Fruit fly (Drosophila melanogaster) whole organism, prepupa: Measurements from ENCODE around the gene CG6659.

ENCODE experiments used
- Blimp-1 ChIP-seq: fragments of 200-800 bp; sonication (Bioruptor generic); optimal IDR thresholded peaks from 3 replicates; lab custom pipeline; 2017; ENCODE audit warnings: missing biosample characterization, missing genetic modification characterization, mild to moderate bottlenecking, moderate library complexity, missing genetic modification reagents
- CG10631 ChIP-seq: fragments of 200-800 bp; sonication (Bioruptor generic); optimal IDR thresholded peaks from 2 replicates; lab custom pipeline; 2016; ENCODE audit warnings: missing biosample characterization, missing genetic modification characterization
- CG10669 ChIP-seq: fragments of 200-800 bp; sonication (Bioruptor generic); optimal IDR thresholded peaks from 3 replicates; lab custom pipeline; 2018; ENCODE audit warnings: missing biosample characterization, mild to moderate bottlenecking, missing genetic modification characterization, moderate library complexity
- CG11294 ChIP-seq: fragments of 200-800 bp; sonication (Bioruptor generic); IDR thresholded peaks from 2 replicates; pipeline ENCODE4 v1.3.6; 2022; ENCODE audit warnings: missing biosample characterization, missing genetic modification characterization
- CG11902 ChIP-seq: fragments of 200-800 bp; sonication (Bioruptor generic); optimal IDR thresholded peaks from 3 replicates; lab custom pipeline; 2016; ENCODE audit warnings: missing biosample characterization, missing genetic modification characterization
- CG15336 ChIP-seq: fragments of 200-800 bp; sonication (Bioruptor generic); IDR thresholded peaks from 2 replicates; pipeline ENCODE4 v1.3.6; 2022; ENCODE audit warnings: missing biosample characterization, missing genetic modification characterization
- CG1621 ChIP-seq: fragments of 200-800 bp; sonication (Bioruptor generic); optimal IDR thresholded peaks from 3 replicates; lab custom pipeline; 2018; ENCODE audit warnings: missing biosample characterization, mild to moderate bottlenecking, missing genetic modification characterization
- CG16779 ChIP-seq: fragments of 200-800 bp; sonication (Bioruptor generic); optimal IDR thresholded peaks from 3 replicates; lab custom pipeline; 2017; ENCODE audit warnings: missing biosample characterization, mild to moderate bottlenecking, missing genetic modification characterization
- CG31627 ChIP-seq: fragments of 200-800 bp; sonication (Bioruptor generic); optimal IDR thresholded peaks from 3 replicates; lab custom pipeline; 2016; ENCODE audit warnings: missing biosample characterization, missing genetic modification characterization
- CG32006 ChIP-seq: fragments of 200-800 bp; sonication (Bioruptor generic); optimal IDR thresholded peaks from 3 replicates; lab custom pipeline; 2017; ENCODE audit warnings: missing biosample characterization, mild to moderate bottlenecking, missing genetic modification characterization
- CG34406 ChIP-seq: fragments of 200-800 bp; sonication (Bioruptor generic); optimal IDR thresholded peaks from 3 replicates; lab custom pipeline; 2016; ENCODE audit warnings: missing biosample characterization, missing genetic modification characterization
- CG6163 ChIP-seq: fragments of 200-800 bp; sonication (Bioruptor generic); IDR thresholded peaks from 3 replicates; pipeline ENCODE4 v1.3.6; 2022; ENCODE audit warnings: missing biosample characterization, missing genetic modification characterization
- CG6276 ChIP-seq: fragments of 200-800 bp; sonication (Bioruptor generic); optimal IDR thresholded peaks from 2 replicates; lab custom pipeline; 2017; ENCODE audit warnings: missing biosample characterization, mild to moderate bottlenecking, missing genetic modification characterization
- CG6854 ChIP-seq: fragments of 200-800 bp; sonication (Bioruptor generic); optimal IDR thresholded peaks from 2 replicates; lab custom pipeline; 2017; ENCODE audit warnings: missing biosample characterization, mild to moderate bottlenecking, missing genetic modification characterization
- CG8632 ChIP-seq: fragments of 200-800 bp; sonication (Bioruptor generic); optimal IDR thresholded peaks from 3 replicates; lab custom pipeline; 2016; ENCODE audit warnings: missing biosample characterization, missing genetic modification characterization
- Eip75B ChIP-seq: fragments of 200-800 bp; sonication (Bioruptor generic); optimal IDR thresholded peaks from 3 replicates; lab custom pipeline; 2016; ENCODE audit warnings: missing biosample characterization, missing genetic modification characterization
- Eip78C ChIP-seq: fragments of 200-800 bp; sonication (Bioruptor generic); peaks from one replicate; lab custom pipeline; 2016; ENCODE audit warnings: missing biosample characterization, missing genetic modification characterization
- Ets96B ChIP-seq: fragments of 200-800 bp; optimal IDR thresholded peaks from 2 replicates; lab custom pipeline; 2019; ENCODE audit warnings: missing biosample characterization, mild to moderate bottlenecking, missing genetic modification characterization, moderate library complexity
- Hr38 ChIP-seq: sonication (Bioruptor generic); optimal IDR thresholded peaks from 2 replicates; lab custom pipeline; 2016; ENCODE audit warnings: missing biosample characterization, missing genetic modification characterization
- Met ChIP-seq: fragments of 200-800 bp; sonication (Bioruptor generic); optimal IDR thresholded peaks from 3 replicates; lab custom pipeline; 2016; ENCODE audit warnings: missing biosample characterization, missing genetic modification characterization
- Sox102F ChIP-seq: fragments of 200-800 bp; sonication (Bioruptor generic); optimal IDR thresholded peaks from 2 replicates; lab custom pipeline; 2016; ENCODE audit warnings: missing biosample characterization, mild to moderate bottlenecking, missing genetic modification characterization
- Sox14 ChIP-seq: fragments of 200-800 bp; sonication (Bioruptor generic); optimal IDR thresholded peaks from 3 replicates; lab custom pipeline; 2016; ENCODE audit warnings: missing biosample characterization, missing genetic modification characterization
- dsx ChIP-seq: fragments of 200-800 bp; optimal IDR thresholded peaks from 3 replicates; lab custom pipeline; 2019; ENCODE audit warnings: missing biosample characterization, mild to moderate bottlenecking, missing genetic modification characterization, moderate library complexity; ENCODE audit not compliant: poor library complexity, severe bottlenecking
- eg ChIP-seq: fragments of 200-800 bp; sonication (Bioruptor generic); IDR thresholded peaks from 3 replicates; pipeline ENCODE4 v1.3.6; 2022; ENCODE audit warnings: missing biosample characterization, missing genetic modification characterization
- fd59A ChIP-seq: fragments of 200-800 bp; sonication (Bioruptor generic); optimal IDR thresholded peaks from 2 replicates; lab custom pipeline; 2017; ENCODE audit warnings: missing biosample characterization, mild to moderate bottlenecking, missing genetic modification characterization, missing genetic modification reagents
- fd85E ChIP-seq: fragments of 200-800 bp; sonication (Bioruptor generic); optimal IDR thresholded peaks from 3 replicates; lab custom pipeline; 2016; ENCODE audit warnings: missing biosample characterization, missing genetic modification characterization
- fkh ChIP-seq: fragments of 200-800 bp; sonication (Bioruptor generic); optimal IDR thresholded peaks from 3 replicates; lab custom pipeline; 2017; ENCODE audit warnings: missing biosample characterization, mild to moderate bottlenecking, missing genetic modification characterization, moderate library complexity
- spab ChIP-seq: fragments of 200-800 bp; sonication (Bioruptor generic); optimal IDR thresholded peaks from 2 replicates; lab custom pipeline; 2017; ENCODE audit warnings: missing biosample characterization, mild to moderate bottlenecking, missing genetic modification characterization, missing genetic modification reagents
- svp ChIP-seq: fragments of 200-800 bp; sonication (Bioruptor generic); peaks from one replicate; lab custom pipeline; 2016; ENCODE audit warnings: missing biosample characterization, missing genetic modification characterization
- topi ChIP-seq: fragments of 200-800 bp; sonication (Bioruptor generic); optimal IDR thresholded peaks from 3 replicates; lab custom pipeline; 2016; ENCODE audit warnings: missing biosample characterization, missing genetic modification characterization

CG6659 gene

dm6 chrX:18672900-18673529 is 15.9 kb upstream of the CG6659 start:
- TF ChIP-seq CG6163 (GFP tag; lab: Robert Waterston, UW) (no peak), Blimp-1 (GFP tag; lab: Kevin White, UChicago) (peak; percentile 17)

- TF ChIP-seq Eip75B (GFP tag; lab: Kevin White, UChicago) (no peak), dsx (GFP tag; lab: Kevin White, UChicago) (peak; percentile 82)
Observed at dm6 chrX:18671545-18672174, 14.6 kb upstream of the CG6659 start.

- no peak for TF ChIP-seq CG10669
- no peak for TF ChIP-seq fd59A (GFP tag; lab: Kevin White, UChicago)
- peak; percentile 40 for TF ChIP-seq Eip78C (GFP tag; lab: Kevin White, UChicago)
- TF ChIP-seq CG8632: no peak
- TF ChIP-seq CG16779: no peak
- no peak for TF ChIP-seq CG34406
- TF ChIP-seq svp (GFP tag; lab: Kevin White, UChicago): peak; percentile 30
- no peak for TF ChIP-seq CG10631 (GFP tag; lab: Kevin White, UChicago)
- TF ChIP-seq CG31627 (GFP tag; lab: Kevin White, UChicago): no peak
- no peak for TF ChIP-seq Met (GFP tag; lab: Kevin White, UChicago)
- no peak for TF ChIP-seq CG6276 (GFP tag; lab: Kevin White, UChicago)
- no peak for TF ChIP-seq Sox102F (GFP tag; lab: Kevin White, UChicago)
- TF ChIP-seq, all 60 proteins: peak for 2
Observed at dm6 chrX:18669811-18670477, 12.9 kb upstream of the CG6659 start.

- TF ChIP-seq fkh (GFP tag; lab: Kevin White, UChicago) (peak; percentile 8), Ets96B (no peak), Blimp-1 (GFP tag; lab: Kevin White, UChicago) (peak; percentile 27), CG11294 (GFP tag; lab: Robert Waterston, UW) (no peak), svp (GFP tag; lab: Kevin White, UChicago) (peak; percentile 18), CG15336 (GFP tag; lab: Robert Waterston, UW) (no peak), Sox14 (no peak)
- TF ChIP-seq, all 60 proteins: peak for 3
Observed at dm6 chrX:18668293-18668692, 11.2 kb upstream of the CG6659 start.

- TF ChIP-seq svp (GFP tag; lab: Kevin White, UChicago) (peak; percentile 56), Eip78C (GFP tag; lab: Kevin White, UChicago) (peak; percentile 24), fd85E (GFP tag; lab: Kevin White, UChicago) (no peak), CG32006 (no peak), CG6854 (peak; percentile 50), fd59A (GFP tag; lab: Kevin White, UChicago) (no peak), topi (GFP tag; lab: Kevin White, UChicago) (no peak)
Observed at dm6 chrX:18665715-18666267, 8.7 kb upstream of the CG6659 start.

dm6 chrX:18663362-18663761 is 6.3 kb upstream of the CG6659 start:
- TF ChIP-seq CG11902 (GFP tag; lab: Kevin White, UChicago): no peak
- no peak for TF ChIP-seq CG16779
- no peak for TF ChIP-seq spab (GFP tag; lab: Kevin White, UChicago)
- no peak for TF ChIP-seq Blimp-1 (GFP tag; lab: Kevin White, UChicago)
- TF ChIP-seq CG15336 (GFP tag; lab: Robert Waterston, UW): peak; percentile 45; the same call in 1 of the 2 replicates
- TF ChIP-seq Hr38 (GFP tag; lab: Kevin White, UChicago): no peak
- peak; percentile 76 for TF ChIP-seq CG32006
- no peak for TF ChIP-seq Met (GFP tag; lab: Kevin White, UChicago)
- TF ChIP-seq CG6276 (GFP tag; lab: Kevin White, UChicago): peak; percentile 26
- TF ChIP-seq CG1621 (tag; lab: Kevin White, UChicago): no peak
- 0 out of 3 replicates have a peak, but pooled peaks have one; percentile 26 for TF ChIP-seq eg (GFP tag; lab: Robert Waterston, UW)
- no peak for TF ChIP-seq fd59A (GFP tag; lab: Kevin White, UChicago)
